Worm (Caenorhabditis elegans) whole organism, L2 larva: ENCODE results near the gene F23F1.10.

Source experiments
- lin-13 ChIP-seq: fragments of 150-350 bp; optimal IDR thresholded peaks from 2 replicates; lab custom pipeline; 2014; ENCODE audit warnings: missing biosample characterization, missing genetic modification reagents, missing genetic modification characterization
- nhr-10 ChIP-seq: sonication (generic microtip); optimal IDR thresholded peaks from 2 replicates; lab custom pipeline; 2017; ENCODE audit warnings: missing biosample characterization, missing genetic modification characterization

DNA sequence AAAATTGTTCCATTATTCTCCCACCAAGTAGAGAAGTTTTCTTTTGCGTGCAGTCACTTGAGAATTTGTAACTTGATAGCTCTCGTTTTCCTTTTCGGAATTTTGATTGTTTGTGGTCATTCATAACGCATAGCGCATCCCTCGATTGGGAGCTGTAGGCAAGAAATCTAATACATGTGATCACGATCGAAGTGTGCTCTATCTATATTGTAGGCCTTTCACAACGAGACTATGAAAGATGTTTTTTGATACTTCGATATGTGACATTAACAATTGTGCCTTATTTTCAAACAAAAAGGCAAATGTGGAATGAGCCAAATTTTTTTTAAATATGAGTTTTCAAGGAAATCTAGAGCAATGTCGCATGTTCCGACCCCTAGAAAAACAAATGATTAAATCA is 34.0 kb upstream of the F23F1.10 start:
- TF ChIP-seq lin-13 (GFP tag; lab: Kevin White, UChicago) (no peak), nhr-10 (tag; lab: Kevin White, UChicago) (no peak)
